Fruit fly (Drosophila melanogaster) whole organism, embryonic: Measurements from ENCODE around the gene CG32459.

ENCODE experiments used
- Abd-B ChIP-seq: fragments of 200-800 bp; sonication (Bioruptor generic); optimal IDR thresholded peaks from 2 replicates; lab custom pipeline; 2018; ENCODE audit warnings: missing biosample characterization, mild to moderate bottlenecking, missing genetic modification characterization, moderate library complexity
- Atf6 ChIP-seq: fragments of 200-800 bp; sonication (Bioruptor generic); IDR thresholded peaks from 2 replicates; pipeline ENCODE4 v1.3.6; 2022; ENCODE audit warnings: missing biosample characterization, missing genetic modification characterization
- BEAF-32 ChIP-seq: fragments of 200-800 bp; sonication (Bioruptor generic); optimal IDR thresholded peaks from 3 replicates; lab custom pipeline; 2017; ENCODE audit warnings: missing biosample characterization, missing genetic modification characterization, mild to moderate bottlenecking, moderate library complexity, missing genetic modification reagents
- CG10147 ChIP-seq: fragments of 200-800 bp; sonication (Bioruptor generic); optimal IDR thresholded peaks from 2 replicates; lab custom pipeline; 2019; ENCODE audit warnings: missing biosample characterization, mild to moderate bottlenecking, missing genetic modification characterization, moderate library complexity
- CG10366 ChIP-seq: fragments of 200-800 bp; sonication (Bioruptor generic); IDR thresholded peaks from 2 replicates; pipeline ENCODE4 v1.3.6; 2022; ENCODE audit warnings: missing biosample characterization, missing genetic modification characterization
- CG11093 ChIP-seq: fragments of 200-800 bp; sonication (Bioruptor generic); IDR thresholded peaks from 3 replicates; pipeline ENCODE4 v1.3.6; 2022; ENCODE audit warnings: missing biosample characterization, missing genetic modification characterization
- CG12769 ChIP-seq: fragments of 200-800 bp; sonication (Bioruptor generic); optimal IDR thresholded peaks from 2 replicates; lab custom pipeline; 2019; ENCODE audit warnings: missing biosample characterization, mild to moderate bottlenecking, missing genetic modification characterization, moderate library complexity
- CG13775 ChIP-seq: fragments of 200-800 bp; sonication (Bioruptor generic); optimal IDR thresholded peaks from 3 replicates; lab custom pipeline; 2017; ENCODE audit warnings: missing biosample characterization, mild to moderate bottlenecking, missing genetic modification characterization
- CG14050 ChIP-seq: fragments of 200-800 bp; sonication (Bioruptor generic); IDR thresholded peaks from 3 replicates; pipeline ENCODE4 v1.3.6; 2022; ENCODE audit warnings: missing biosample characterization, missing genetic modification characterization
- CG15073 ChIP-seq: fragments of 200-800 bp; sonication (Bioruptor generic); optimal IDR thresholded peaks from 2 replicates; lab custom pipeline; 2016; ENCODE audit warnings: missing biosample characterization, missing genetic modification characterization
- CG17186 ChIP-seq: fragments of 200-800 bp; sonication (Bioruptor generic); optimal IDR thresholded peaks from 3 replicates; lab custom pipeline; 2017; ENCODE audit warnings: missing biosample characterization, missing genetic modification reagents, missing genetic modification characterization
- CG2678 ChIP-seq: fragments of 200-800 bp; sonication (Bioruptor generic); optimal IDR thresholded peaks from 3 replicates; lab custom pipeline; 2019; ENCODE audit warnings: missing biosample characterization, mild to moderate bottlenecking, missing genetic modification characterization, moderate library complexity
- CG2875 ChIP-seq: fragments of 200-800 bp; sonication (Bioruptor generic); optimal IDR thresholded peaks from 2 replicates; lab custom pipeline; 2017; ENCODE audit warnings: missing biosample characterization, mild to moderate bottlenecking, missing genetic modification characterization, missing genetic modification reagents
- CG30020 ChIP-seq: fragments of 200-800 bp; optimal IDR thresholded peaks from 2 replicates; lab custom pipeline; 2019; ENCODE audit warnings: missing biosample characterization, mild to moderate bottlenecking, missing genetic modification characterization, moderate library complexity
- CG32767 ChIP-seq: fragments of 200-800 bp; sonication (Bioruptor generic); IDR thresholded peaks from 2 replicates; pipeline ENCODE4 v1.3.6; 2022; ENCODE audit warnings: missing biosample characterization, missing genetic modification characterization
- CG4282 ChIP-seq: fragments of 200-800 bp; sonication (Bioruptor generic); optimal IDR thresholded peaks from 2 replicates; lab custom pipeline; 2016; ENCODE audit warnings: missing biosample characterization, missing genetic modification characterization
- CG4617 ChIP-seq: fragments of 200-800 bp; sonication (Bioruptor generic); optimal IDR thresholded peaks from 3 replicates; lab custom pipeline; 2016; ENCODE audit warnings: missing biosample characterization, missing genetic modification characterization, borderline replicate concordance
- CG6765 ChIP-seq: fragments of 200-800 bp; sonication (Bioruptor generic); optimal IDR thresholded peaks from 3 replicates; lab custom pipeline; 2017; ENCODE audit warnings: missing biosample characterization, mild to moderate bottlenecking, missing genetic modification characterization
- CG7556 ChIP-seq: fragments of 200-800 bp; sonication (Bioruptor generic); optimal IDR thresholded peaks from 2 replicates; lab custom pipeline; 2017; ENCODE audit warnings: missing biosample characterization, mild to moderate bottlenecking, missing genetic modification characterization
- CG8944 ChIP-seq: fragments of 200-800 bp; sonication (Bioruptor generic); optimal IDR thresholded peaks from 3 replicates; lab custom pipeline; 2016; ENCODE audit warnings: missing biosample characterization, missing genetic modification characterization
- CG9437 ChIP-seq: fragments of 200-800 bp; sonication (Bioruptor generic); optimal IDR thresholded peaks from 2 replicates; lab custom pipeline; 2018; ENCODE audit warnings: missing biosample characterization, mild to moderate bottlenecking, missing genetic modification characterization
- D19A ChIP-seq: fragments of 200-800 bp; optimal IDR thresholded peaks from 3 replicates; lab custom pipeline; 2019; ENCODE audit warnings: missing biosample characterization, mild to moderate bottlenecking, missing genetic modification characterization, moderate library complexity
- D19B ChIP-seq: fragments of 200-800 bp; sonication (Bioruptor generic); optimal IDR thresholded peaks from 2 replicates; lab custom pipeline; 2017; ENCODE audit warnings: missing biosample characterization, mild to moderate bottlenecking, missing genetic modification characterization
- Ets65A ChIP-seq: fragments of 200-800 bp; sonication (Bioruptor generic); peaks from one replicate; lab custom pipeline; 2016; ENCODE audit warnings: missing biosample characterization, missing genetic modification characterization
- H15 ChIP-seq: fragments of 200-800 bp; sonication (Bioruptor generic); IDR thresholded peaks from 3 replicates; pipeline ENCODE4 v1.3.6; 2022; ENCODE audit warnings: missing biosample characterization, missing genetic modification characterization
- MESR4 ChIP-seq: fragments of 200-800 bp; sonication (Bioruptor generic); optimal IDR thresholded peaks from 2 replicates; lab custom pipeline; 2018; ENCODE audit warnings: missing biosample characterization, mild to moderate bottlenecking, missing genetic modification characterization, moderate library complexity
- Mad ChIP-seq: fragments of 200-800 bp; sonication (Bioruptor generic); optimal IDR thresholded peaks from 2 replicates; lab custom pipeline; 2016; ENCODE audit warnings: missing biosample characterization, missing genetic modification characterization
- Neu2 ChIP-seq: fragments of 200-800 bp; sonication (Bioruptor generic); optimal IDR thresholded peaks from 3 replicates; lab custom pipeline; 2016; ENCODE audit warnings: missing biosample characterization, missing genetic modification characterization, borderline replicate concordance
- Optix ChIP-seq: fragments of 200-800 bp; sonication (Bioruptor generic); IDR thresholded peaks from 3 replicates; pipeline ENCODE4 v1.3.6; 2022; ENCODE audit warnings: missing biosample characterization, missing genetic modification characterization
- PHDP ChIP-seq: fragments of 200-800 bp; sonication (Bioruptor generic); optimal IDR thresholded peaks from 3 replicates; lab custom pipeline; 2018; ENCODE audit warnings: missing biosample characterization, mild to moderate bottlenecking, missing genetic modification characterization, moderate library complexity
- Side ChIP-seq: fragments of 200-800 bp; sonication (Bioruptor generic); optimal IDR thresholded peaks from 2 replicates; lab custom pipeline; 2016; ENCODE audit warnings: missing biosample characterization, missing genetic modification characterization
- Xrp1 ChIP-seq: fragments of 200-800 bp; sonication (Bioruptor generic); IDR thresholded peaks from 2 replicates; pipeline ENCODE4 v1.3.6; 2022; ENCODE audit warnings: missing biosample characterization, missing genetic modification characterization
- ab ChIP-seq: fragments of 200-800 bp; sonication (Bioruptor generic); optimal IDR thresholded peaks from 2 replicates; lab custom pipeline; 2016; ENCODE audit warnings: missing biosample characterization, missing genetic modification characterization
- aop ChIP-seq: fragments of 200-800 bp; sonication (Bioruptor generic); IDR thresholded peaks from 2 replicates; pipeline ENCODE4 v1.3.6; 2022; ENCODE audit warnings: missing biosample characterization, missing genetic modification characterization
- cg ChIP-seq: fragments of 200-800 bp; sonication (Bioruptor generic); optimal IDR thresholded peaks from 3 replicates; lab custom pipeline; 2019; ENCODE audit warnings: missing biosample characterization, mild to moderate bottlenecking, missing genetic modification characterization, moderate library complexity
- crp ChIP-seq, 2 experiments: fragments of 200-800 bp; sonication (Bioruptor generic); optimal IDR thresholded peaks; 2 replicates in 1 of 2; 3 replicates in 1 of 2; lab custom pipeline; 2017; ENCODE audit warnings: missing biosample characterization in 2 of 2, missing genetic modification characterization in 2 of 2, mild to moderate bottlenecking in 1 of 2, moderate library complexity in 1 of 2
- gsb ChIP-seq: fragments of 200-800 bp; sonication (Bioruptor generic); IDR thresholded peaks from 2 replicates; pipeline ENCODE4 v1.3.6; 2022; ENCODE audit warnings: missing biosample characterization, missing genetic modification characterization
- gt ChIP-seq: fragments of 200-800 bp; sonication (Bioruptor generic); IDR thresholded peaks from 2 replicates; pipeline ENCODE4 v1.3.6; 2022; ENCODE audit warnings: missing biosample characterization, missing genetic modification characterization
- lab ChIP-seq: fragments of 200-800 bp; sonication (Bioruptor generic); optimal IDR thresholded peaks from 3 replicates; lab custom pipeline; 2017; ENCODE audit warnings: missing biosample characterization, missing genetic modification characterization, mild to moderate bottlenecking, moderate library complexity, missing genetic modification reagents
- nerfin-1 ChIP-seq: fragments of 200-800 bp; sonication (Bioruptor generic); optimal IDR thresholded peaks from 3 replicates; lab custom pipeline; 2019; ENCODE audit warnings: missing biosample characterization, mild to moderate bottlenecking, missing genetic modification characterization, moderate library complexity
- odd ChIP-seq: fragments of 200-800 bp; sonication (Bioruptor generic); optimal IDR thresholded peaks from 2 replicates; lab custom pipeline; 2017; ENCODE audit warnings: missing biosample characterization, mild to moderate bottlenecking, missing genetic modification characterization
- phol ChIP-seq: fragments of 200-800 bp; sonication (Bioruptor generic); optimal IDR thresholded peaks from 3 replicates; lab custom pipeline; 2018; ENCODE audit warnings: missing biosample characterization, mild to moderate bottlenecking, missing genetic modification characterization, moderate library complexity
- pros ChIP-seq: fragments of 200-800 bp; sonication (Bioruptor generic); optimal IDR thresholded peaks from 3 replicates; lab custom pipeline; 2019; ENCODE audit warnings: missing biosample characterization, mild to moderate bottlenecking, missing genetic modification characterization, moderate library complexity
- pzg ChIP-seq: fragments of 200-800 bp; sonication (Bioruptor generic); optimal IDR thresholded peaks from 3 replicates; lab custom pipeline; 2018; ENCODE audit warnings: missing biosample characterization, mild to moderate bottlenecking, missing genetic modification characterization, moderate library complexity
- sens ChIP-seq: fragments of 200-800 bp; sonication (Bioruptor generic); peaks from one replicate; lab custom pipeline; 2016; ENCODE audit warnings: missing biosample characterization, missing genetic modification characterization
- shn ChIP-seq: fragments of 200-800 bp; sonication (Bioruptor generic); optimal IDR thresholded peaks from 3 replicates; lab custom pipeline; 2016; ENCODE audit warnings: missing biosample characterization, missing genetic modification characterization
- usp ChIP-seq: fragments of >200 bp; optimal IDR thresholded peaks from 2 replicates; lab custom pipeline; 2017; ENCODE audit warnings: missing biosample characterization, missing genetic modification characterization
- zen ChIP-seq: fragments of 200-800 bp; sonication (Bioruptor generic); optimal IDR thresholded peaks from 3 replicates; lab custom pipeline; 2018; ENCODE audit warnings: missing biosample characterization, mild to moderate bottlenecking, missing genetic modification characterization, moderate library complexity
- zen2 ChIP-seq: fragments of 200-800 bp; sonication (Bioruptor generic); IDR thresholded peaks from 3 replicates; pipeline ENCODE4 v1.3.6; 2022; ENCODE audit warnings: missing biosample characterization, missing genetic modification characterization; ENCODE audit not compliant: partially characterized antibody
- zf30C ChIP-seq: fragments of 200-800 bp; sonication (Bioruptor generic); optimal IDR thresholded peaks from 3 replicates; lab custom pipeline; 2018; ENCODE audit warnings: missing biosample characterization, mild to moderate bottlenecking, missing genetic modification characterization
- zfh2 ChIP-seq: fragments of 200-800 bp; sonication (Bioruptor generic); optimal IDR thresholded peaks from 2 replicates; lab custom pipeline; 2016; ENCODE audit warnings: missing biosample characterization, missing genetic modification characterization

CG32459 gene

DNA sequence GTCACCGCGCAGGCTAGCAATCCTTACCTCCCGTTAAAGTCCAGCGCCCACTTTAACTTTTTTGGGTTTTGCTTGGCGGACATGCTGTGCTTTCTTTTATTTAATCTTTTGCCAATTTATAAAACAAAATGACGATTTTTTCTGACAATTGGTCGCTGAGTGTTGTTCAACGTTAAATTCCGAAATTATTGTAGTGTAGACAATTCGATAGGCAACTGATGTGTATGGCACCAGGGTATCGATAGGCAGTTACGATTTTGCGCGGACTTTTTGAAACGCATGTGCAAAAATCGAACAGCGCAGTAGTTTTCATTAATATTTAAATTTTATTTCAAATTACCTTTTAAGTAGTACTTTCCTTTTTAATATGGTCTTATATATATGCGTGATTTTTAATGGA is 12.2 kb upstream of the CG32459 start, which contains the start of gene EMC4 (continued):
- TF ChIP-seq Optix (GFP tag; lab: Robert Waterston, UW) (no peak), sens (peak; percentile 84), CG17186 (GFP tag; lab: Kevin White, UChicago) (peak; percentile 48), H15 (GFP tag; lab: Robert Waterston, UW) (no peak), Neu2 (no peak), CG11093 (GFP tag; lab: Robert Waterston, UW) (no peak), CG14050 (GFP tag; lab: Robert Waterston, UW) (0 out of 3 replicates have a peak, but pooled peaks have one; percentile 21), CG2875 (GFP tag; lab: Kevin White, UChicago) (no peak), aop (GFP tag; lab: Robert Waterston, UW) (no peak), usp (GFP tag; lab: Kevin White, UChicago) (no peak), nerfin-1 (tag; lab: Kevin White, UChicago) (peak; percentile 14), cg (GFP tag; lab: Kevin White, UChicago) (no peak), Side (GFP tag; lab: Kevin White, UChicago) (peak; percentile 45), lab (GFP tag; lab: Kevin White, UChicago) (peak; percentile 46), Ets65A (GFP tag; lab: Kevin White, UChicago) (peak; percentile 93), zen (tag; lab: Kevin White, UChicago) (peak; percentile 44), CG10366 (GFP tag; lab: Robert Waterston, UW) (peak; percentile 31; the same call in 1 of the 2 replicates), gsb (GFP tag; lab: Robert Waterston, UW) (no peak), Atf6 (GFP tag; lab: Robert Waterston, UW) (no peak), CG30020 (peak; percentile 32), Mad (GFP tag; lab: Kevin White, UChicago) (peak; percentile 43), CG32767 (GFP tag; lab: Robert Waterston, UW) (0 out of 2 replicates have a peak, but pooled peaks have one; percentile 14), CG6765 (GFP tag; lab: Kevin White, UChicago) (no peak), CG8944 (no peak), CG2678 (tag; lab: Kevin White, UChicago) (peak; percentile 21), zf30C (peak; percentile 64), shn (peak; percentile 24), odd (GFP tag; lab: Kevin White, UChicago) (no peak), CG15073 (no peak), phol (tag; lab: Kevin White, UChicago) (peak; percentile 87), PHDP (peak; percentile 15), CG4617 (GFP tag; lab: Kevin White, UChicago) (peak; percentile 78), ab (GFP tag; lab: Kevin White, UChicago) (no peak), crp (GFP tag; optimal IDR thresholded peaks at IDR 0.05; lab: Kevin White, UChicago) (peak in 1 of 2 experiments; percentile 16), pros (GFP tag; lab: Kevin White, UChicago) (no peak), CG7556 (peak; percentile 29), D19A (tag; lab: Kevin White, UChicago) (peak; percentile 9), Abd-B (GFP tag; lab: Kevin White, UChicago) (no peak), CG9437 (GFP tag; lab: Kevin White, UChicago) (peak; percentile 33), pzg (GFP tag; lab: Kevin White, UChicago) (peak; percentile 83), CG10147 (peak; percentile 10), zen2 (GFP tag; lab: Robert Waterston, UW) (no peak; the same call in 2 of the 3 replicates), CG12769 (tag; lab: Kevin White, UChicago) (peak; percentile 30), MESR4 (GFP tag; lab: Kevin White, UChicago) (peak; percentile 85), zfh2 (GFP tag; lab: Kevin White, UChicago) (peak; percentile 62), D19B (GFP tag; lab: Kevin White, UChicago) (no peak), Xrp1 (GFP tag; lab: Robert Waterston, UW) (peak; percentile 38), BEAF-32 (GFP tag; lab: Kevin White, UChicago) (peak; percentile 74), CG13775 (GFP tag; lab: Kevin White, UChicago) (no peak), gt (GFP tag; lab: Robert Waterston, UW) (no peak), CG4282 (GFP tag; lab: Kevin White, UChicago) (no peak)
